Fruit fly (Drosophila melanogaster): Measurements from ENCODE around the gene CG43293.
"Not testable (repeated sequence)": the region's sequence is repeated elsewhere in the genome, so short reads cannot be mapped to it uniquely, and the experiment has no call there.

dm6 chr3L:6149248-6149647 is 35.7 kb upstream of the CG43293 start, which contains the start of gene Lcp65Ab1:
- not testable (repeated sequence) for TF ChIP-seq bab1 (GFP tag; optimal IDR thresholded peaks at IDR 0.05); CG33017 (tag; optimal IDR thresholded peaks at IDR 0.05); pad (GFP tag; optimal IDR thresholded peaks at IDR 0.05); cic (GFP tag; optimal IDR thresholded peaks at IDR 0.05); kay (GFP tag; ENCODE audit: borderline replicate concordance); CG7101 (tag; optimal IDR thresholded peaks at IDR 0.05); Mnt (GFP tag; optimal IDR thresholded peaks at IDR 0.05); tj (GFP tag; optimal IDR thresholded peaks at IDR 0.05); CG14711 (tag; optimal IDR thresholded peaks at IDR 0.05); Hr96 (GFP tag; optimal IDR thresholded peaks at IDR 0.05); cnc (optimal IDR thresholded peaks at IDR 0.05)

Data from whole organism, adult.